Fruit fly (Drosophila melanogaster) whole organism, embryonic: ENCODE data around the gene CG15773.

Experiments
- CG1024 ChIP-seq: fragments of 200-800 bp; sonication (Bioruptor generic); IDR thresholded peaks from 2 replicates; pipeline ENCODE4 v1.3.6; 2022; ENCODE audit warnings: missing biosample characterization, missing genetic modification characterization
- CG10267 ChIP-seq: fragments of 200-800 bp; sonication (Bioruptor generic); optimal IDR thresholded peaks from 2 replicates; lab custom pipeline; 2018; ENCODE audit warnings: missing biosample characterization, mild to moderate bottlenecking, missing genetic modification characterization, moderate library complexity
- CG10462 ChIP-seq: fragments of 200-800 bp; sonication (Bioruptor generic); optimal IDR thresholded peaks from 2 replicates; lab custom pipeline; 2016; ENCODE audit warnings: missing biosample characterization, missing genetic modification characterization
- CG11695 ChIP-seq: fragments of 200-800 bp; sonication (Bioruptor generic); IDR thresholded peaks from 3 replicates; pipeline ENCODE4 v1.3.6; 2022; ENCODE audit warnings: missing biosample characterization, missing genetic modification characterization
- CG1233 ChIP-seq: fragments of 200-800 bp; sonication (Bioruptor generic); optimal IDR thresholded peaks from 4 replicates; lab custom pipeline; 2018; ENCODE audit warnings: missing biosample characterization, mild to moderate bottlenecking, missing genetic modification characterization
- CG12659 ChIP-seq: fragments of 200-800 bp; sonication (Bioruptor generic); optimal IDR thresholded peaks from 3 replicates; lab custom pipeline; 2017; ENCODE audit warnings: mild to moderate bottlenecking, missing biosample characterization, missing genetic modification reagents, missing genetic modification characterization
- CG13894 ChIP-seq: fragments of 200-800 bp; sonication (Bioruptor generic); optimal IDR thresholded peaks from 3 replicates; lab custom pipeline; 2018; ENCODE audit warnings: missing biosample characterization, mild to moderate bottlenecking, missing genetic modification characterization, moderate library complexity
- CG14014 ChIP-seq: fragments of 200-800 bp; sonication (Bioruptor generic); IDR thresholded peaks from 2 replicates; pipeline ENCODE4 v1.3.6; 2022; ENCODE audit warnings: missing biosample characterization, missing genetic modification characterization
- CG14441 ChIP-seq: fragments of 200-800 bp; sonication (Bioruptor generic); IDR thresholded peaks from 2 replicates; pipeline ENCODE4 v1.3.6; 2022; ENCODE audit warnings: missing biosample characterization, missing genetic modification characterization
- CG14710 ChIP-seq: fragments of 200-800 bp; sonication (Bioruptor generic); optimal IDR thresholded peaks from 3 replicates; lab custom pipeline; 2019; ENCODE audit warnings: missing biosample characterization, mild to moderate bottlenecking, missing genetic modification characterization, moderate library complexity
- CG15696 ChIP-seq: fragments of 200-800 bp; sonication (Bioruptor generic); optimal IDR thresholded peaks from 2 replicates; lab custom pipeline; 2019; ENCODE audit warnings: missing biosample characterization, mild to moderate bottlenecking, missing genetic modification characterization, moderate library complexity
- CG17361 ChIP-seq: fragments of 200-800 bp; sonication (Bioruptor generic); IDR thresholded peaks from 3 replicates; pipeline ENCODE4 v1.3.6; 2022; ENCODE audit warnings: missing biosample characterization, missing genetic modification characterization
- CG18619 ChIP-seq: fragments of 200-800 bp; sonication (Bioruptor generic); optimal IDR thresholded peaks from 3 replicates; lab custom pipeline; 2017; ENCODE audit warnings: missing biosample characterization, mild to moderate bottlenecking, missing genetic modification characterization
- CG30431 ChIP-seq: fragments of 200-800 bp; sonication (Bioruptor generic); optimal IDR thresholded peaks from 2 replicates; lab custom pipeline; 2017; ENCODE audit warnings: missing biosample characterization, missing genetic modification characterization
- CG31441 ChIP-seq: fragments of 200-800 bp; sonication (Bioruptor generic); IDR thresholded peaks from 2 replicates; pipeline ENCODE4 v1.3.6; 2022; ENCODE audit warnings: missing biosample characterization, missing genetic modification characterization
- CG33557 ChIP-seq: fragments of 200-800 bp; sonication (Bioruptor generic); optimal IDR thresholded peaks from 2 replicates; lab custom pipeline; 2019; ENCODE audit warnings: missing biosample characterization, mild to moderate bottlenecking, missing genetic modification characterization, moderate library complexity
- CG3995 ChIP-seq: fragments of 200-800 bp; sonication (Bioruptor generic); optimal IDR thresholded peaks from 3 replicates; lab custom pipeline; 2016; ENCODE audit warnings: missing biosample characterization, missing genetic modification characterization
- CG4328 ChIP-seq: fragments of 200-800 bp; sonication (Bioruptor generic); optimal IDR thresholded peaks from 3 replicates; lab custom pipeline; 2017; ENCODE audit warnings: missing biosample characterization, missing genetic modification reagents, missing genetic modification characterization
- CG4424 ChIP-seq: fragments of 200-800 bp; sonication (Bioruptor generic); optimal IDR thresholded peaks from 3 replicates; lab custom pipeline; 2016; ENCODE audit warnings: missing biosample characterization, missing genetic modification characterization
- CG7556 ChIP-seq: fragments of 200-800 bp; sonication (Bioruptor generic); optimal IDR thresholded peaks from 2 replicates; lab custom pipeline; 2017; ENCODE audit warnings: missing biosample characterization, mild to moderate bottlenecking, missing genetic modification characterization
- CG8388 ChIP-seq: fragments of 200-800 bp; sonication (Bioruptor generic); optimal IDR thresholded peaks from 2 replicates; lab custom pipeline; 2019; ENCODE audit warnings: missing biosample characterization, mild to moderate bottlenecking, missing genetic modification characterization, moderate library complexity
- D19B ChIP-seq: fragments of 200-800 bp; sonication (Bioruptor generic); optimal IDR thresholded peaks from 2 replicates; lab custom pipeline; 2017; ENCODE audit warnings: missing biosample characterization, mild to moderate bottlenecking, missing genetic modification characterization
- Elba2 ChIP-seq: fragments of 200-800 bp; sonication (Bioruptor generic); optimal IDR thresholded peaks from 3 replicates; lab custom pipeline; 2016; ENCODE audit warnings: missing biosample characterization, missing genetic modification characterization
- Ets97D ChIP-seq: fragments of 200-800 bp; sonication (Bioruptor generic); optimal IDR thresholded peaks from 3 replicates; lab custom pipeline; 2016; ENCODE audit warnings: missing biosample characterization, missing genetic modification characterization
- HLHmδ ChIP-seq: fragments of 200-800 bp; sonication (Bioruptor generic); optimal IDR thresholded peaks from 2 replicates; lab custom pipeline; 2018; ENCODE audit warnings: missing biosample characterization, mild to moderate bottlenecking, missing genetic modification characterization, moderate library complexity
- Hsf ChIP-seq: fragments of 200-800 bp; sonication (Bioruptor generic); optimal IDR thresholded peaks from 3 replicates; lab custom pipeline; 2016; ENCODE audit warnings: missing biosample characterization, missing genetic modification characterization
- Mes4 ChIP-seq: fragments of 200-800 bp; sonication (Bioruptor generic); optimal IDR thresholded peaks from 2 replicates; lab custom pipeline; 2016; ENCODE audit warnings: missing biosample characterization, missing genetic modification characterization
- Nf-YB ChIP-seq: fragments of 200-800 bp; sonication (Bioruptor generic); optimal IDR thresholded peaks from 3 replicates; lab custom pipeline; 2019; ENCODE audit warnings: missing biosample characterization, mild to moderate bottlenecking, missing genetic modification characterization, moderate library complexity
- NfI ChIP-seq: fragments of 200-800 bp; sonication (Bioruptor generic); optimal IDR thresholded peaks from 3 replicates; lab custom pipeline; 2018; ENCODE audit warnings: missing biosample characterization, mild to moderate bottlenecking, missing genetic modification characterization, moderate library complexity
- Ptx1 ChIP-seq: fragments of 200-800 bp; sonication (Bioruptor generic); IDR thresholded peaks from 2 replicates; pipeline ENCODE4 v1.3.6; 2022; ENCODE audit warnings: missing biosample characterization, missing genetic modification characterization
- TFAM ChIP-seq: fragments of 200-800 bp; sonication (Bioruptor generic); optimal IDR thresholded peaks from 2 replicates; lab custom pipeline; 2017; ENCODE audit warnings: missing biosample characterization, missing genetic modification characterization, inconsistent platforms
- abd-A ChIP-seq: fragments of 200-800 bp; sonication (Bioruptor generic); optimal IDR thresholded peaks from 3 replicates; lab custom pipeline; 2019; ENCODE audit warnings: missing biosample characterization, mild to moderate bottlenecking, missing genetic modification characterization, moderate library complexity
- ac ChIP-seq: fragments of 200-800 bp; sonication (Bioruptor generic); optimal IDR thresholded peaks from 3 replicates; lab custom pipeline; 2017; ENCODE audit warnings: missing biosample characterization, mild to moderate bottlenecking, missing genetic modification characterization
- br ChIP-seq: fragments of >200 bp; optimal IDR thresholded peaks from 2 replicates; lab custom pipeline; 2017
- bsh ChIP-seq, 2 experiments: fragments of 200-800 bp; sonication (Bioruptor generic); optimal IDR thresholded peaks; 2 replicates each; lab custom pipeline; 2017 to 2018; ENCODE audit warnings: mild to moderate bottlenecking in 2 of 2, missing biosample characterization in 2 of 2, missing genetic modification characterization in 2 of 2, moderate library complexity in 1 of 2
- cg ChIP-seq: fragments of 200-800 bp; sonication (Bioruptor generic); optimal IDR thresholded peaks from 3 replicates; lab custom pipeline; 2019; ENCODE audit warnings: missing biosample characterization, mild to moderate bottlenecking, missing genetic modification characterization, moderate library complexity
- chif ChIP-seq, 2 experiments: fragments of 200-800 bp; sonication (Bioruptor generic); optimal IDR thresholded peaks; 3 replicates each; lab custom pipeline; 2016; ENCODE audit warnings: missing biosample characterization in 2 of 2, missing genetic modification characterization in 2 of 2
- chinmo ChIP-seq: fragments of 200-800 bp; sonication (Bioruptor generic); IDR thresholded peaks from 4 replicates; pipeline ENCODE4 v1.3.6; 2022; ENCODE audit warnings: missing biosample characterization, missing genetic modification characterization; ENCODE audit not compliant: partially characterized antibody
- da ChIP-seq: fragments of 200-800 bp; sonication (Bioruptor generic); optimal IDR thresholded peaks from 2 replicates; lab custom pipeline; 2016; ENCODE audit warnings: missing biosample characterization, missing genetic modification characterization
- gcm ChIP-seq: fragments of 200-800 bp; sonication (Bioruptor generic); optimal IDR thresholded peaks from 2 replicates; lab custom pipeline; 2019; ENCODE audit warnings: missing biosample characterization, mild to moderate bottlenecking, missing genetic modification characterization, moderate library complexity
- gsb ChIP-seq: fragments of 200-800 bp; sonication (Bioruptor generic); IDR thresholded peaks from 2 replicates; pipeline ENCODE4 v1.3.6; 2022; ENCODE audit warnings: missing biosample characterization, missing genetic modification characterization
- kah ChIP-seq: fragments of 200-800 bp; sonication (Bioruptor generic); optimal IDR thresholded peaks from 2 replicates; lab custom pipeline; 2018; ENCODE audit warnings: missing biosample characterization, mild to moderate bottlenecking, missing genetic modification characterization
- maf-S ChIP-seq: fragments of 200-800 bp; sonication (Bioruptor generic); optimal IDR thresholded peaks from 2 replicates; lab custom pipeline; 2016; ENCODE audit warnings: missing biosample characterization, missing genetic modification characterization
- row ChIP-seq: fragments of 200-800 bp; sonication (Bioruptor generic); IDR thresholded peaks from 3 replicates; pipeline ENCODE4 v1.3.6; 2022; ENCODE audit warnings: missing biosample characterization, missing genetic modification characterization
- slp2 ChIP-seq: fragments of 200-800 bp; sonication (Bioruptor generic); optimal IDR thresholded peaks from 2 replicates; lab custom pipeline; 2016; ENCODE audit warnings: missing biosample characterization, missing genetic modification characterization
- sna ChIP-seq: fragments of 200-800 bp; sonication (Bioruptor generic); IDR thresholded peaks from 2 replicates; pipeline ENCODE4 v1.3.6; 2022; ENCODE audit warnings: missing biosample characterization, missing genetic modification characterization; ENCODE audit not compliant: partially characterized antibody
- ssp ChIP-seq: fragments of 200-800 bp; sonication (Bioruptor generic); IDR thresholded peaks from 2 replicates; pipeline ENCODE4 v1.3.6; 2022; ENCODE audit warnings: missing biosample characterization, missing genetic modification characterization
- vnd ChIP-seq: fragments of 200-800 bp; sonication (Bioruptor generic); IDR thresholded peaks from 3 replicates; pipeline ENCODE4 v1.3.6; 2022; ENCODE audit warnings: missing biosample characterization, missing genetic modification characterization; ENCODE audit not compliant: partially characterized antibody

Gene CG15773

DNA sequence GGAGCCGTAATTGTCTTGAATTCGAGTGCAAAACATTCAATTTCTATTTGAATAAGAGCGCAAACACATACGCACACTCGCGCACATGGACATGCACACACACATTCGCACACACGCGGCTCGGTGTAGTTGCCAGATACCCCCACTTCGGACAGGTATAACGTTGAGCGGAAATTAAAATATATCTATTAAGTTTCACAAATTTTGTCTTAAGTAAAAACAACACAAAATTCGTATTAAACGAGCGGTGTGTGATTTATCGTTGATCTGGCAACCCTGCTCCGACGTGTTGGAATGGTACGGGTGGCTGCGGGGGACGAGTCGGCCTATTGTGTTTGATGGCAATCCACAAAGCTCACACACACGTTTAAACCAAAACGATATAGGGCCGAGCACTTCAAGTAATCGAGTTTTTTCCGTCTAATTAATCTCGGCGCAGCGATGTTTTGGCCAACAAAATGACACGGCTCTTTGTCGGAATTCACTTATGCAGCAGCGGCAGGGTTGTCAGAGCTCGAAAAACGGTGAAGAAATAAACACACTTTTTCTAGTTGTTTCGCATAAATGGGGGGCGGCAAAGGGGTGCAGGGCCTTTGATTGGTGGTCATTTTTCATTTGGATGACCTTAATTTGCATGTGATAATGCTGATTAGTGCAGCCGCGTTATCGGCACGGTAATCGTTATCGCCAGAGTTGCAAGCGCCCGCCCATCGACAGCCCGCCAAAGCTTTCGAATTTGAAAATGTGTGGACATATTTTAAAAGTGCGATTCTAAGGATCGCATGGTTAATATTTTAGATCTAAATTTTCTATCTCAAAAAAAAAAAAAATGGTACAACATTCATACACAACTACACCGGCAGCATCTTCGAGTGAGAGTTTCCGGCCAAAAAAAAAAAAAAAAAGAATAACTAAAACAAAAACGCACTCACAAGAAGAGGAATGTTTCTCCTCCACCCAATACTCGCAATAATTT is 13.6 kb downstream of the CG15773 start (continued):
- TF ChIP-seq CG18619 (GFP tag; lab: Kevin White, UChicago) (peak; percentile 72), CG10267 (tag; lab: Kevin White, UChicago) (peak; percentile 23), CG14710 (tag; lab: Kevin White, UChicago) (peak; percentile 43), CG4424 (GFP tag; lab: Kevin White, UChicago) (peak; percentile 57), Elba2 (no peak), NfI (GFP tag; lab: Kevin White, UChicago) (peak; percentile 76), cg (GFP tag; lab: Kevin White, UChicago) (peak; percentile 83), CG3995 (GFP tag; lab: Kevin White, UChicago) (peak; percentile 7), kah (no peak), CG15696 (peak; percentile 24), CG8388 (GFP tag; lab: Kevin White, UChicago) (peak; percentile 63), D19B (GFP tag; lab: Kevin White, UChicago) (peak; percentile 58), CG12659 (peak; percentile 80), CG1233 (peak; percentile 71), CG30431 (GFP tag; lab: Kevin White, UChicago) (peak; percentile 67), CG13894 (tag; lab: Kevin White, UChicago) (peak; percentile 51), slp2 (no peak), CG11695 (GFP tag; lab: Robert Waterston, UW) (peak; percentile 76), CG1024 (peak; percentile 54), CG33557 (peak; percentile 44), CG14441 (GFP tag; lab: Robert Waterston, UW) (peak; percentile 80), gcm (GFP tag; lab: Kevin White, UChicago) (peak; percentile 59), Ets97D (GFP tag; lab: Kevin White, UChicago) (peak; percentile 23), CG14014 (peak; percentile 85), da (GFP tag; lab: Kevin White, UChicago) (no peak), TFAM (GFP tag; lab: Kevin White, UChicago) (no peak), CG10462 (no peak), ac (GFP tag; lab: Kevin White, UChicago) (no peak), gsb (GFP tag; lab: Robert Waterston, UW) (peak; percentile 65), chinmo (0 out of 4 replicates have a peak, but pooled peaks have one; percentile 9), maf-S (GFP tag; lab: Kevin White, UChicago) (peak; percentile 15), Mes4 (no peak), vnd (GFP tag; lab: Robert Waterston, UW) (no peak), HLHmδ (GFP tag; lab: Kevin White, UChicago) (no peak), bsh (GFP tag; optimal IDR thresholded peaks at IDR 0.05; lab: Kevin White, UChicago) (peak; percentile 63 to 77), row (GFP tag; lab: Robert Waterston, UW) (peak; percentile 67), Nf-YB (peak; percentile 34), CG17361 (GFP tag; lab: Robert Waterston, UW) (peak; percentile 66; the same call in 2 of the 3 replicates), CG31441 (GFP tag; lab: Robert Waterston, UW) (peak; percentile 60; the same call in 1 of the 2 replicates), Hsf (GFP tag; lab: Kevin White, UChicago) (peak; percentile 48), CG7556 (GFP tag; lab: Kevin White, UChicago) (peak; percentile 77), br (lab: Kevin White, UChicago) (no peak), CG4328 (GFP tag; lab: Kevin White, UChicago) (peak; percentile 75), Ptx1 (GFP tag; lab: Robert Waterston, UW) (peak; percentile 83), ssp (GFP tag; lab: Robert Waterston, UW) (peak; percentile 64), abd-A (peak; percentile 53), sna (GFP tag; lab: Robert Waterston, UW) (no peak), chif (GFP tag; optimal IDR thresholded peaks at IDR 0.05; lab: Kevin White, UChicago) (peak in 1 of 2 experiments; percentile 53)
